Fruit fly (Drosophila melanogaster) whole organism, embryonic: ENCODE measurements around the gene smo.

ENCODE experiments used
- Asciz ChIP-seq: fragments of 200-800 bp; sonication (Bioruptor generic); optimal IDR thresholded peaks from 2 replicates; lab custom pipeline; 2017; ENCODE audit warnings: missing biosample characterization, mild to moderate bottlenecking, missing genetic modification characterization, missing genetic modification reagents
- BEAF-32 ChIP-seq: fragments of 200-800 bp; sonication (Bioruptor generic); optimal IDR thresholded peaks from 3 replicates; lab custom pipeline; 2017; ENCODE audit warnings: missing biosample characterization, missing genetic modification characterization, mild to moderate bottlenecking, moderate library complexity, missing genetic modification reagents
- CG10979 ChIP-seq: fragments of 200-800 bp; sonication (Bioruptor generic); optimal IDR thresholded peaks from 2 replicates; lab custom pipeline; 2018; ENCODE audit warnings: missing biosample characterization, mild to moderate bottlenecking, missing genetic modification characterization, moderate library complexity
- CG12659 ChIP-seq: fragments of 200-800 bp; sonication (Bioruptor generic); optimal IDR thresholded peaks from 3 replicates; lab custom pipeline; 2017; ENCODE audit warnings: mild to moderate bottlenecking, missing biosample characterization, missing genetic modification reagents, missing genetic modification characterization
- CG14050 ChIP-seq: fragments of 200-800 bp; sonication (Bioruptor generic); IDR thresholded peaks from 3 replicates; pipeline ENCODE4 v1.3.6; 2022; ENCODE audit warnings: missing biosample characterization, missing genetic modification characterization
- CG14667 ChIP-seq: fragments of 200-800 bp; sonication (Bioruptor generic); IDR thresholded peaks from 2 replicates; pipeline ENCODE4 v1.3.6; 2022; ENCODE audit warnings: missing biosample characterization, missing genetic modification characterization
- CG15011 ChIP-seq: fragments of 200-800 bp; sonication (Bioruptor generic); optimal IDR thresholded peaks from 3 replicates; lab custom pipeline; 2018; ENCODE audit warnings: missing biosample characterization, mild to moderate bottlenecking, missing genetic modification characterization
- CG17568 ChIP-seq: fragments of 200-800 bp; sonication (Bioruptor generic); optimal IDR thresholded peaks from 2 replicates; lab custom pipeline; 2018; ENCODE audit warnings: missing biosample characterization, mild to moderate bottlenecking, missing genetic modification characterization, moderate library complexity
- CG18599 ChIP-seq: fragments of 200-800 bp; sonication (Bioruptor generic); optimal IDR thresholded peaks from 3 replicates; lab custom pipeline; 2017; ENCODE audit warnings: missing biosample characterization, missing genetic modification characterization, mild to moderate bottlenecking, moderate library complexity, missing genetic modification reagents
- CG30431 ChIP-seq: fragments of 200-800 bp; sonication (Bioruptor generic); optimal IDR thresholded peaks from 2 replicates; lab custom pipeline; 2017; ENCODE audit warnings: missing biosample characterization, missing genetic modification characterization
- CG3407 ChIP-seq: fragments of 200-800 bp; sonication (Bioruptor generic); optimal IDR thresholded peaks from 2 replicates; lab custom pipeline; 2018; ENCODE audit warnings: missing biosample characterization, mild to moderate bottlenecking, missing genetic modification characterization
- CG3838 ChIP-seq: fragments of 200-800 bp; sonication (Bioruptor generic); optimal IDR thresholded peaks from 3 replicates; lab custom pipeline; 2016; ENCODE audit warnings: missing biosample characterization, missing genetic modification characterization
- CG3995 ChIP-seq: fragments of 200-800 bp; sonication (Bioruptor generic); optimal IDR thresholded peaks from 3 replicates; lab custom pipeline; 2016; ENCODE audit warnings: missing biosample characterization, missing genetic modification characterization
- CG4424 ChIP-seq: fragments of 200-800 bp; sonication (Bioruptor generic); optimal IDR thresholded peaks from 3 replicates; lab custom pipeline; 2016; ENCODE audit warnings: missing biosample characterization, missing genetic modification characterization
- CG4820 ChIP-seq: fragments of 200-800 bp; sonication (Bioruptor generic); optimal IDR thresholded peaks from 3 replicates; lab custom pipeline; 2016; ENCODE audit warnings: missing biosample characterization, missing genetic modification characterization
- CG6254 ChIP-seq: fragments of 200-800 bp; sonication (Bioruptor generic); optimal IDR thresholded peaks from 3 replicates; lab custom pipeline; 2017; ENCODE audit warnings: mild to moderate bottlenecking, missing biosample characterization, missing genetic modification reagents, missing genetic modification characterization
- CG8281 ChIP-seq: fragments of 200-800 bp; sonication (Bioruptor generic); optimal IDR thresholded peaks from 2 replicates; lab custom pipeline; 2018; ENCODE audit warnings: missing biosample characterization, mild to moderate bottlenecking, missing genetic modification characterization, moderate library complexity
- CG9437 ChIP-seq: fragments of 200-800 bp; sonication (Bioruptor generic); optimal IDR thresholded peaks from 2 replicates; lab custom pipeline; 2018; ENCODE audit warnings: missing biosample characterization, mild to moderate bottlenecking, missing genetic modification characterization
- CG9876 ChIP-seq: fragments of 200-800 bp; sonication (Bioruptor generic); optimal IDR thresholded peaks from 2 replicates; lab custom pipeline; 2016; ENCODE audit warnings: missing biosample characterization, missing genetic modification characterization
- D ChIP-seq, 2 experiments: fragments of 200-800 bp in 1 of 2; fragments of >200 bp in 1 of 2; sonication (Bioruptor generic) in 1 of 2; optimal IDR thresholded peaks; 2 replicates in 1 of 2; 3 replicates in 1 of 2; lab custom pipeline; 2017; ENCODE audit warnings: mild to moderate bottlenecking in 1 of 2, missing biosample characterization in 1 of 2, missing genetic modification characterization in 1 of 2, missing genetic modification reagents in 1 of 2
- D19B ChIP-seq: fragments of 200-800 bp; sonication (Bioruptor generic); optimal IDR thresholded peaks from 2 replicates; lab custom pipeline; 2017; ENCODE audit warnings: missing biosample characterization, mild to moderate bottlenecking, missing genetic modification characterization
- Deaf1 ChIP-seq: fragments of 200-800 bp; optimal IDR thresholded peaks from 3 replicates; lab custom pipeline; 2019; ENCODE audit warnings: missing biosample characterization, mild to moderate bottlenecking, missing genetic modification characterization, moderate library complexity
- Dref ChIP-seq: fragments of 200-800 bp; sonication (Bioruptor generic); IDR thresholded peaks from 2 replicates; pipeline ENCODE4 v1.3.6; 2022; ENCODE audit warnings: missing biosample characterization, missing genetic modification characterization
- Fer3 ChIP-seq: fragments of 200-800 bp; sonication (Bioruptor generic); optimal IDR thresholded peaks from 2 replicates; lab custom pipeline; 2018; ENCODE audit warnings: missing biosample characterization, mild to moderate bottlenecking, missing genetic modification characterization, moderate library complexity
- Hey ChIP-seq: fragments of 200-800 bp; sonication (Bioruptor generic); optimal IDR thresholded peaks from 3 replicates; lab custom pipeline; 2018; ENCODE audit warnings: missing biosample characterization, mild to moderate bottlenecking, missing genetic modification characterization
- Mad ChIP-seq: fragments of 200-800 bp; sonication (Bioruptor generic); optimal IDR thresholded peaks from 2 replicates; lab custom pipeline; 2016; ENCODE audit warnings: missing biosample characterization, missing genetic modification characterization
- Nf-YB ChIP-seq: fragments of 200-800 bp; sonication (Bioruptor generic); optimal IDR thresholded peaks from 3 replicates; lab custom pipeline; 2019; ENCODE audit warnings: missing biosample characterization, mild to moderate bottlenecking, missing genetic modification characterization, moderate library complexity
- Pdp1 ChIP-seq, 2 experiments: fragments of 200-800 bp; sonication (Bioruptor generic); optimal IDR thresholded peaks; 3 replicates each; lab custom pipeline; 2016; ENCODE audit warnings: missing biosample characterization in 2 of 2, missing genetic modification characterization in 2 of 2, mild to moderate bottlenecking in 1 of 2, moderate library complexity in 1 of 2
- Ravus ChIP-seq: fragments of 200-800 bp; sonication (Bioruptor generic); IDR thresholded peaks from 2 replicates; pipeline ENCODE4 v1.3.6; 2022; ENCODE audit warnings: missing biosample characterization, missing genetic modification characterization
- Sry-δ ChIP-seq: fragments of 200-800 bp; sonication (Bioruptor generic); optimal IDR thresholded peaks from 2 replicates; lab custom pipeline; 2016; ENCODE audit warnings: missing biosample characterization, missing genetic modification characterization
- YL-1 ChIP-seq: fragments of 200-800 bp; sonication (Bioruptor generic); optimal IDR thresholded peaks from 3 replicates; lab custom pipeline; 2017; ENCODE audit warnings: missing biosample characterization, mild to moderate bottlenecking, missing genetic modification characterization
- ab ChIP-seq: fragments of 200-800 bp; sonication (Bioruptor generic); optimal IDR thresholded peaks from 2 replicates; lab custom pipeline; 2016; ENCODE audit warnings: missing biosample characterization, missing genetic modification characterization
- aop ChIP-seq: fragments of 200-800 bp; sonication (Bioruptor generic); IDR thresholded peaks from 2 replicates; pipeline ENCODE4 v1.3.6; 2022; ENCODE audit warnings: missing biosample characterization, missing genetic modification characterization
- bbx ChIP-seq: fragments of 200-800 bp; sonication (Bioruptor generic); IDR thresholded peaks from 2 replicates; pipeline ENCODE4 v1.3.6; 2022; ENCODE audit warnings: missing biosample characterization, missing genetic modification characterization; ENCODE audit not compliant: partially characterized antibody
- dmrt11E ChIP-seq: fragments of 200-800 bp; sonication (Bioruptor generic); optimal IDR thresholded peaks from 3 replicates; lab custom pipeline; 2018; ENCODE audit warnings: missing biosample characterization, mild to moderate bottlenecking, missing genetic modification characterization, moderate library complexity
- dpn ChIP-seq, 2 experiments: fragments of 200-800 bp; sonication (Bioruptor generic); optimal IDR thresholded peaks; 3 replicates each; lab custom pipeline; 2016; ENCODE audit warnings: missing biosample characterization in 2 of 2, missing genetic modification characterization in 2 of 2
- eve ChIP-seq, 2 experiments: fragments of >200 bp; optimal IDR thresholded peaks; 2 replicates each; lab custom pipeline; 2017; ENCODE audit warnings: missing biosample characterization in 2 of 2, missing genetic modification characterization in 2 of 2
- gcm ChIP-seq: fragments of 200-800 bp; sonication (Bioruptor generic); optimal IDR thresholded peaks from 2 replicates; lab custom pipeline; 2019; ENCODE audit warnings: missing biosample characterization, mild to moderate bottlenecking, missing genetic modification characterization, moderate library complexity
- kni ChIP-seq: fragments of 200-800 bp; sonication (Bioruptor generic); optimal IDR thresholded peaks from 3 replicates; lab custom pipeline; 2017; ENCODE audit warnings: mild to moderate bottlenecking, missing biosample characterization, missing genetic modification reagents, missing genetic modification characterization
- knrl ChIP-seq: fragments of 200-800 bp; sonication (Bioruptor generic); IDR thresholded peaks from 3 replicates; pipeline ENCODE4 v1.3.6; 2022; ENCODE audit warnings: missing biosample characterization, missing genetic modification characterization; ENCODE audit not compliant: partially characterized antibody
- lola ChIP-seq, 3 experiments: fragments of >200 bp in 2 of 3; fragments of 200-800 bp in 1 of 3; sonication (Bioruptor generic) in 1 of 3; optimal IDR thresholded peaks; 2 replicates each; lab custom pipeline; 2017 to 2019; ENCODE audit warnings: missing biosample characterization in 3 of 3, missing genetic modification characterization in 3 of 3, mild to moderate bottlenecking in 1 of 3, moderate library complexity in 1 of 3
- pfk ChIP-seq: fragments of 200-800 bp; sonication (Bioruptor generic); optimal IDR thresholded peaks from 2 replicates; lab custom pipeline; 2018; ENCODE audit warnings: missing biosample characterization, mild to moderate bottlenecking, missing genetic modification characterization, moderate library complexity
- psq ChIP-seq: fragments of 200-800 bp; sonication (Bioruptor generic); optimal IDR thresholded peaks from 2 replicates; lab custom pipeline; 2017; ENCODE audit warnings: missing biosample characterization, missing genetic modification characterization
- sens ChIP-seq: fragments of 200-800 bp; sonication (Bioruptor generic); peaks from one replicate; lab custom pipeline; 2016; ENCODE audit warnings: missing biosample characterization, missing genetic modification characterization
- tna ChIP-seq: fragments of 200-800 bp; sonication (Bioruptor generic); IDR thresholded peaks from 2 replicates; pipeline ENCODE4 v1.3.6; 2022; ENCODE audit warnings: missing biosample characterization, missing genetic modification characterization; ENCODE audit not compliant: partially characterized antibody
- twi ChIP-seq: fragments of 200-800 bp; optimal IDR thresholded peaks from 2 replicates; lab custom pipeline; 2019; ENCODE audit warnings: missing biosample characterization, mild to moderate bottlenecking, missing genetic modification characterization, moderate library complexity
- wdn ChIP-seq: fragments of 200-800 bp; sonication (Bioruptor generic); IDR thresholded peaks from 2 replicates; pipeline ENCODE4 v1.3.6; 2022; ENCODE audit warnings: missing biosample characterization, missing genetic modification characterization
- yki ChIP-seq: fragments of >200 bp; optimal IDR thresholded peaks from 3 replicates; lab custom pipeline; 2018
- z ChIP-seq: fragments of 200-800 bp; sonication (Bioruptor generic); IDR thresholded peaks from 3 replicates; pipeline ENCODE4 v1.3.6; 2022; ENCODE audit warnings: missing biosample characterization, missing genetic modification characterization

The smo gene

dm6 chr2L:248592-248991, 28.8 kb upstream of the smo start:
- peak; percentile 50 for TF ChIP-seq BEAF-32 (GFP tag; lab: Kevin White, UChicago)
- no peak for TF ChIP-seq lola (GFP tag; optimal IDR thresholded peaks at IDR 0.05; lab: Kevin White, UChicago)
- TF ChIP-seq CG3838 (GFP tag; lab: Kevin White, UChicago) = no peak
- TF ChIP-seq ab = no peak
- TF ChIP-seq knrl (GFP tag; lab: Robert Waterston, UW) = 0 out of 3 replicates have a peak, but pooled peaks have one; percentile 6
- TF ChIP-seq aop (GFP tag; lab: Robert Waterston, UW) = no peak
- no peak for TF ChIP-seq Mad (GFP tag; lab: Kevin White, UChicago)
- TF ChIP-seq Sry-δ (GFP tag; lab: Kevin White, UChicago) = peak; percentile 10
- no peak for TF ChIP-seq CG6254 (GFP tag; lab: Kevin White, UChicago)
- peak; percentile 92 for TF ChIP-seq CG3995 (GFP tag; lab: Kevin White, UChicago)
- TF ChIP-seq psq (GFP tag; lab: Kevin White, UChicago) = no peak
- no peak for TF ChIP-seq CG17568 (GFP tag; lab: Kevin White, UChicago)
- TF ChIP-seq eve (GFP tag; optimal IDR thresholded peaks at IDR 0.05; lab: Kevin White, UChicago) = peak in 1 of 2 experiments; percentile 21
- TF ChIP-seq CG14050 (GFP tag; lab: Robert Waterston, UW) = no peak
- no peak for TF ChIP-seq Fer3 (tag; lab: Kevin White, UChicago)
- TF ChIP-seq Dref (GFP tag; lab: Robert Waterston, UW) = peak; percentile 37
- peak; percentile 28 for TF ChIP-seq CG9437
- peak in 1 of 2 experiments; percentile 85 for TF ChIP-seq Pdp1 (GFP tag; optimal IDR thresholded peaks at IDR 0.05; lab: Kevin White, UChicago)
- TF ChIP-seq twi (tag; lab: Kevin White, UChicago) = no peak
- peak; percentile 8 for TF ChIP-seq CG12659
- TF ChIP-seq Hey = no peak
- no peak for TF ChIP-seq sens
- no peak for TF ChIP-seq CG9876 (GFP tag; lab: Kevin White, UChicago)
- no peak for TF ChIP-seq CG30431 (GFP tag; lab: Kevin White, UChicago)
- no peak for TF ChIP-seq wdn (GFP tag; lab: Robert Waterston, UW)
- TF ChIP-seq dmrt11E (tag; lab: Kevin White, UChicago) = no peak
- TF ChIP-seq pfk (GFP tag; lab: Kevin White, UChicago) = no peak
- no peak for TF ChIP-seq CG15011 (GFP tag; lab: Kevin White, UChicago)
- TF ChIP-seq tna (GFP tag; lab: Robert Waterston, UW) = no peak
- no peak for TF ChIP-seq CG3407
- no peak for TF ChIP-seq CG4820
- TF ChIP-seq Ravus = no peak

DNA sequence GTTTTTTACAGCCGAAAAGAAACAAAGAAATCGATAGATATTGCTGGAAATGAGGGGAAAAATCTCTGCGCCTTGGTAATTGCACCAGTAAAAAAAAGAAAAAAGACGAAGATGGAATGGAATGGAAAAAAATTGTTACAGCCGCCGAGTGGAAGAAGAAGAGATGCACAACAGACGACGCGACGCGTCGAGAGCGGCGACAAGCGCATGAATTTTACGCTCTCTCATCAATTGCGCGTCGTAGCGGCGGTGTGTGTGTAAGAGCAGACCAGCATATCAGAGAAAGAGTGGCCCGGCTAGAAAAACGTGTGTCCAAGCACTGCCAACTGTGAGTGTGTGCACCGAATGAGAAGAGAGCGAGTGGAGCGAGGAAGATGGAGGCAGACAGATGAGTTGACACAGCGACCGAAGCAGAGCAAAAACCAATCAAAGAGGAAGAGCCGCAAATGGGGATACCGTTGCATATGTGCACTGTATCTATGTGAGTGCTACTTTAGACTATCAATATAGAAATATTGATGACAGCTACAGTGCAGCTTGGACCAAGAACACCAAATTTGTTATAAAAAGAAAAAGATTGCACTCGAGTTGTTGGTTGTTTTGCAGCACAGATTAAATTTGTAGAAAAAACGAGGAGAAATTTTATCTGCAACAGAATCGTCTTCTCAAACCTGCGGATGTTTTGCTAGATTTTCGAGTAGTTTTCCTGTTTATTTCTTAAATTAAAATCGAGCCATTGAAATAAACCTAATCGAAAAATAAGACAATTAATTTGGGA, 28.1 kb upstream of the smo start:
- TF ChIP-seq CG10979 (peak; percentile 15), CG8281 (tag; lab: Kevin White, UChicago) (peak; percentile 93), CG4424 (GFP tag; lab: Kevin White, UChicago) (peak; percentile 10), Asciz (GFP tag; lab: Kevin White, UChicago) (no peak), dpn (GFP tag; optimal IDR thresholded peaks at IDR 0.05; lab: Kevin White, UChicago) (no peak), CG18599 (no peak), eve (GFP tag; optimal IDR thresholded peaks at IDR 0.05; lab: Kevin White, UChicago) (peak in 1 of 2 experiments; percentile 48), gcm (GFP tag; lab: Kevin White, UChicago) (peak; percentile 54), YL-1 (peak; percentile 13), D (optimal IDR thresholded peaks at IDR 0.05; lab: Kevin White, UChicago) (no peak), D (GFP tag; optimal IDR thresholded peaks at IDR 0.05; lab: Kevin White, UChicago) (peak; percentile 14), yki (lab: Kevin White, UChicago) (peak; percentile 79), Nf-YB (GFP tag; lab: Kevin White, UChicago) (peak; percentile 42), bbx (GFP tag; lab: Robert Waterston, UW) (peak; percentile 10; the same call in 1 of the 2 replicates), CG14667 (GFP tag; lab: Robert Waterston, UW) (no peak), z (peak; percentile 73; the same call in 2 of the 3 replicates), Deaf1 (peak; percentile 75), D19B (GFP tag; lab: Kevin White, UChicago) (no peak), kni (GFP tag; lab: Kevin White, UChicago) (peak; percentile 94)
